Worm (Caenorhabditis elegans) whole organism, L1 larva: ENCODE data around the gene grd-10.

Experiments used
- C04F5.9 ChIP-seq: sonication (generic microtip); optimal IDR thresholded peaks from 2 replicates; lab custom pipeline; 2016; ENCODE audit warnings: missing genetic modification characterization, missing compliant biosample characterization
- Y116A8C.19 ChIP-seq: sonication (generic microtip); optimal IDR thresholded peaks from 2 replicates; lab custom pipeline; 2016; ENCODE audit warnings: missing compliant biosample characterization, missing genetic modification characterization, borderline replicate concordance
- alr-1 ChIP-seq: fragments of 200-800 bp; sonication (Bioruptor generic); optimal IDR thresholded peaks from 2 replicates; lab custom pipeline; 2018; ENCODE audit warnings: borderline replicate concordance, mild to moderate bottlenecking, missing genetic modification characterization, missing compliant biosample characterization
- aly-2 ChIP-seq: fragments of 150-350 bp; optimal IDR thresholded peaks from 2 replicates; lab custom pipeline; 2014; ENCODE audit warnings: missing biosample characterization, missing genetic modification characterization
- ceh-8 ChIP-seq: fragments of 200-800 bp; sonication (Bioruptor generic); optimal IDR thresholded peaks from 2 replicates; lab custom pipeline; 2018; ENCODE audit warnings: mild to moderate bottlenecking, missing genetic modification characterization, moderate library complexity, missing compliant biosample characterization
- ceh-90 ChIP-seq: sonication (generic microtip); optimal IDR thresholded peaks from 2 replicates; lab custom pipeline; 2016; ENCODE audit warnings: missing genetic modification characterization, missing compliant biosample characterization
- ces-1 ChIP-seq: fragments of 150-350 bp; optimal IDR thresholded peaks from 2 replicates; lab custom pipeline; 2014; ENCODE audit warnings: missing biosample characterization, missing genetic modification reagents, missing genetic modification characterization
- dpl-1 ChIP-seq, 3 experiments: fragments of 150-350 bp in 2 of 3; sonication (generic microtip) in 1 of 3; optimal IDR thresholded peaks; 2 replicates each; lab custom pipeline; 2014 to 2017; ENCODE audit warnings: missing biosample characterization in 3 of 3, missing genetic modification characterization in 3 of 3, missing genetic modification reagents in 3 of 3
- dsc-1 ChIP-seq: sonication (generic microtip); optimal IDR thresholded peaks from 2 replicates; lab custom pipeline; 2016; ENCODE audit warnings: mild to moderate bottlenecking, missing genetic modification characterization, missing compliant biosample characterization
- efl-1 ChIP-seq, 4 experiments: fragments of 150-350 bp; optimal IDR thresholded peaks in 3 of 4; peaks in 1 of 4; 1 replicate in 1 of 4; 2 replicates in 3 of 4; lab custom pipeline; 2014; ENCODE audit warnings: missing biosample characterization in 2 of 4, missing genetic modification characterization in 2 of 4, missing genetic modification reagents in 2 of 4
- efl-3 ChIP-seq: fragments of 200-800 bp; sonication (Bioruptor generic); optimal IDR thresholded peaks from 2 replicates; lab custom pipeline; 2018; ENCODE audit warnings: mild to moderate bottlenecking, missing genetic modification characterization, missing compliant biosample characterization
- egl-13 ChIP-seq: sonication (generic microtip); optimal IDR thresholded peaks from 2 replicates; lab custom pipeline; 2016; ENCODE audit warnings: missing genotype, missing genetic modification reagents, missing genetic modification characterization, missing compliant biosample characterization
- egl-27 ChIP-seq, 2 experiments: fragments of 150-350 bp in 1 of 2; sonication (generic microtip); optimal IDR thresholded peaks; 3 replicates each; lab custom pipeline; 2017 to 2018; ENCODE audit warnings: missing biosample characterization in 2 of 2, missing genetic modification characterization in 2 of 2, missing genetic modification reagents in 2 of 2
- fkh-10 ChIP-seq: sonication (generic microtip); optimal IDR thresholded peaks from 2 replicates; lab custom pipeline; 2017; ENCODE audit warnings: missing biosample characterization, missing genetic modification reagents, missing genetic modification characterization
- fos-1 ChIP-seq: fragments of 150-350 bp; optimal IDR thresholded peaks from 2 replicates; lab custom pipeline; 2014; ENCODE audit warnings: missing biosample characterization, missing genetic modification characterization
- hlh-17 ChIP-seq: fragments of 200-800 bp; sonication (Bioruptor generic); optimal IDR thresholded peaks from 2 replicates; lab custom pipeline; 2018; ENCODE audit warnings: missing genetic modification characterization, mild to moderate bottlenecking, missing compliant biosample characterization, moderate library complexity, borderline replicate concordance
- hlh-4 ChIP-seq: sonication (generic microtip); optimal IDR thresholded peaks from 2 replicates; lab custom pipeline; 2016; ENCODE audit warnings: mild to moderate bottlenecking, missing genetic modification characterization, missing compliant biosample characterization
- hpl-2 ChIP-seq: fragments of 150-350 bp; optimal IDR thresholded peaks from 2 replicates; lab custom pipeline; 2014; ENCODE audit warnings: missing biosample characterization, missing genetic modification reagents, missing genetic modification characterization
- isw-1 ChIP-seq: fragments of 200-800 bp; sonication (Bioruptor generic); IDR thresholded peaks from 2 replicates; pipeline ENCODE4 v1.3.6; 2022; ENCODE audit warnings: missing genetic modification characterization, missing compliant biosample characterization
- lin-13 ChIP-seq: fragments of 150-350 bp; optimal IDR thresholded peaks from 2 replicates; lab custom pipeline; 2014; ENCODE audit warnings: missing biosample characterization, missing genetic modification reagents, missing genetic modification characterization
- lin-14 ChIP-seq: fragments of 200-800 bp; sonication (Bioruptor generic); optimal IDR thresholded peaks from 2 replicates; lab custom pipeline; 2018; ENCODE audit warnings: mild to moderate bottlenecking, missing genetic modification characterization, moderate library complexity, missing compliant biosample characterization
- lin-35 ChIP-seq, 2 experiments: fragments of 150-350 bp; optimal IDR thresholded peaks; 2 replicates each; lab custom pipeline; 2014; ENCODE audit warnings: missing biosample characterization in 2 of 2, missing genetic modification characterization in 2 of 2, missing genetic modification reagents in 2 of 2
- lin-39 ChIP-seq: fragments of 150-350 bp; optimal IDR thresholded peaks from 2 replicates; lab custom pipeline; 2014; ENCODE audit warnings: missing biosample characterization, missing genetic modification reagents, missing genetic modification characterization
- lir-3 ChIP-seq: sonication (generic microtip); optimal IDR thresholded peaks from 2 replicates; lab custom pipeline; 2016; ENCODE audit warnings: mild to moderate bottlenecking, missing genetic modification characterization, moderate library complexity, missing compliant biosample characterization; ENCODE audit not compliant: poor library complexity
- lsy-2 ChIP-seq, 2 experiments: fragments of 150-350 bp; optimal IDR thresholded peaks; 2 replicates each; lab custom pipeline; 2014; ENCODE audit warnings: missing biosample characterization in 2 of 2, missing genetic modification characterization in 2 of 2
- mep-1 ChIP-seq: fragments of 150-350 bp; optimal IDR thresholded peaks from 2 replicates; lab custom pipeline; 2014; ENCODE audit warnings: missing biosample characterization, missing genetic modification characterization
- nhr-12 ChIP-seq: sonication (generic microtip); optimal IDR thresholded peaks from 2 replicates; lab custom pipeline; 2017; ENCODE audit warnings: missing biosample characterization, missing genetic modification characterization
- nhr-19 ChIP-seq: fragments of 200-800 bp; sonication (Bioruptor generic); conservative IDR thresholded peaks from 2 replicates; pipeline ENCODE4 v1.3.6; 2022; ENCODE audit warnings: missing genetic modification characterization, missing compliant biosample characterization
- nhr-237 ChIP-seq: fragments of 150-350 bp; optimal IDR thresholded peaks from 2 replicates; lab custom pipeline; 2014; ENCODE audit warnings: missing biosample characterization, missing genetic modification characterization
- nhr-28 ChIP-seq: fragments of 150-350 bp; optimal IDR thresholded peaks from 2 replicates; lab custom pipeline; 2014; ENCODE audit warnings: missing biosample characterization, missing genetic modification characterization
- nhr-76 ChIP-seq: sonication (generic microtip); optimal IDR thresholded peaks from 2 replicates; lab custom pipeline; 2017; ENCODE audit warnings: missing biosample characterization, missing genetic modification characterization
- nhr-84 ChIP-seq: sonication (generic microtip); optimal IDR thresholded peaks from 2 replicates; lab custom pipeline; 2017; ENCODE audit warnings: missing biosample characterization, missing genetic modification characterization
- nhr-85 ChIP-seq: sonication (generic microtip); peaks from one replicate; lab custom pipeline; 2016; ENCODE audit warnings: missing genetic modification characterization, inconsistent platforms, missing compliant biosample characterization
- nhr-90 ChIP-seq: sonication (generic microtip); optimal IDR thresholded peaks from 2 replicates; lab custom pipeline; 2016; ENCODE audit warnings: mild to moderate bottlenecking, missing genetic modification characterization, missing compliant biosample characterization; ENCODE audit not compliant: poor library complexity
- pqm-1 ChIP-seq: sonication (generic microtip); optimal IDR thresholded peaks from 3 replicates; lab custom pipeline; 2017; ENCODE audit warnings: missing biosample characterization, missing genetic modification characterization
- rnt-1 ChIP-seq: sonication (generic microtip); optimal IDR thresholded peaks from 2 replicates; lab custom pipeline; 2016; ENCODE audit warnings: mild to moderate bottlenecking, missing genetic modification characterization, moderate library complexity, missing compliant biosample characterization
- skn-1 ChIP-seq: fragments of 150-350 bp; optimal IDR thresholded peaks from 2 replicates; lab custom pipeline; 2014; ENCODE audit warnings: missing biosample characterization, missing genetic modification characterization
- snpc-4 ChIP-seq: fragments of 150-350 bp; optimal IDR thresholded peaks from 2 replicates; lab custom pipeline; 2014; ENCODE audit warnings: missing biosample characterization, missing genetic modification characterization
- unc-30 ChIP-seq: sonication (generic microtip); optimal IDR thresholded peaks from 2 replicates; lab custom pipeline; 2017; ENCODE audit warnings: missing biosample characterization, missing genetic modification characterization
- unc-98 ChIP-seq: fragments of 200-800 bp; sonication (Bioruptor generic); IDR thresholded peaks from 2 replicates; pipeline ENCODE4 v1.3.6; 2022; ENCODE audit warnings: missing genetic modification characterization, missing compliant biosample characterization
- vab-15 ChIP-seq: sonication (generic microtip); optimal IDR thresholded peaks from 2 replicates; lab custom pipeline; 2017; ENCODE audit warnings: missing genotype, mild to moderate bottlenecking, missing genetic modification characterization, missing compliant biosample characterization
- zip-4 ChIP-seq: fragments of 200-800 bp; sonication (Bioruptor generic); optimal IDR thresholded peaks from 2 replicates; lab custom pipeline; 2018; ENCODE audit warnings: mild to moderate bottlenecking, missing genetic modification characterization, moderate library complexity, missing compliant biosample characterization

grd-10 gene

ce11 chrIV:3439354-3439753 is 1.5 kb upstream of the grd-10 start, which contains the start of gene grd-3 (continued):
- TF ChIP-seq unc-30 (no peak), Y116A8C.19 (no peak), egl-13 (tag; lab: Kevin White, UChicago) (no peak), isw-1 (no peak), lin-14 (GFP tag; lab: Kevin White, UChicago) (peak; percentile 70), hlh-17 (no peak), fos-1 (no peak), lir-3 (tag; lab: Kevin White, UChicago) (no peak), lin-35 (GFP tag; optimal IDR thresholded peaks at IDR 0.05; lab: Kevin White, UChicago) (no peak), rnt-1 (peak; percentile 8)

- TF ChIP-seq nhr-19 (GFP tag; lab: Robert Waterston, UW): no peak
- no peak for TF ChIP-seq nhr-237 (tag; lab: Kevin White, UChicago)
- no peak for TF ChIP-seq lin-13 (GFP tag; lab: Kevin White, UChicago)
- TF ChIP-seq nhr-90 (tag; lab: Kevin White, UChicago): no peak
- TF ChIP-seq lsy-2 (tag; optimal IDR thresholded peaks at IDR 0.05; lab: Kevin White, UChicago): no peak
- no peak for TF ChIP-seq dpl-1 (GFP tag; optimal IDR thresholded peaks at IDR 0.05; lab: Kevin White, UChicago)
- no peak for TF ChIP-seq aly-2 (tag; lab: Kevin White, UChicago)
- no peak for TF ChIP-seq lin-39
- no peak for TF ChIP-seq pqm-1 (tag; lab: Kevin White, UChicago)
- no peak for TF ChIP-seq skn-1 (tag; lab: Kevin White, UChicago)
- TF ChIP-seq hlh-4: no peak
- TF ChIP-seq egl-27 (tag; optimal IDR thresholded peaks at IDR 0.05; lab: Kevin White, UChicago): no peak
- TF ChIP-seq ceh-90 (tag; lab: Kevin White, UChicago): no peak
- TF ChIP-seq unc-98 (GFP tag; lab: Robert Waterston, UW): no peak
- no peak for TF ChIP-seq nhr-85 (tag; lab: Kevin White, UChicago)
- TF ChIP-seq efl-3: no peak
- TF ChIP-seq vab-15: no peak
- TF ChIP-seq hpl-2 (GFP tag; lab: Kevin White, UChicago): no peak
Measured at ce11 chrIV:3442513-3442912, 1.7 kb downstream of the grd-10 start.

- TF ChIP-seq nhr-85 (tag; lab: Kevin White, UChicago): no peak
Measured at ce11 chrIV:3444101-3444500, 3.2 kb downstream of the grd-10 start, which contains the start of gene F09D12.2. Gene F09D12.2, minus strand, starts transcription at chrIV:3444201.

- TF ChIP-seq nhr-84 (tag; lab: Kevin White, UChicago) (no peak), rnt-1 (no peak), dsc-1 (tag; lab: Kevin White, UChicago) (no peak), egl-27 (tag; optimal IDR thresholded peaks at IDR 0.05; lab: Kevin White, UChicago) (no peak), nhr-28 (no peak), ces-1 (GFP tag; lab: Kevin White, UChicago) (no peak), ceh-8 (GFP tag; lab: Kevin White, UChicago) (no peak), ceh-90 (tag; lab: Kevin White, UChicago) (no peak), Y116A8C.19 (no peak), mep-1 (tag; lab: Kevin White, UChicago) (no peak), nhr-12 (tag; lab: Kevin White, UChicago) (no peak), nhr-237 (tag; lab: Kevin White, UChicago) (no peak)
- TF ChIP-seq, all 84 proteins: peak for 0
Measured at ce11 chrIV:3444614-3445013, 3.8 kb downstream of the grd-10 start, which contains the start of gene F58E2.5. Gene F58E2.5, plus strand, starts transcription at chrIV:3444914.

ce11 chrIV:3447350-3447749 is 6.5 kb downstream of the grd-10 start:
- TF ChIP-seq ceh-8 (GFP tag; lab: Kevin White, UChicago): no peak
- TF ChIP-seq hpl-2 (GFP tag; lab: Kevin White, UChicago): no peak
- no peak for TF ChIP-seq alr-1 (tag; lab: Kevin White, UChicago)
- no peak for TF ChIP-seq fkh-10
- no peak for TF ChIP-seq vab-15
- TF ChIP-seq nhr-84 (tag; lab: Kevin White, UChicago): no peak
- TF ChIP-seq snpc-4 (tag; lab: Kevin White, UChicago): no peak
- no peak for TF ChIP-seq zip-4
- no peak for TF ChIP-seq C04F5.9 (tag; lab: Kevin White, UChicago)
- TF ChIP-seq nhr-237 (tag; lab: Kevin White, UChicago): no peak
- no peak for TF ChIP-seq lir-3 (tag; lab: Kevin White, UChicago)
- TF ChIP-seq dsc-1 (tag; lab: Kevin White, UChicago): no peak
- TF ChIP-seq efl-1 (optimal IDR thresholded peaks at IDR 0.05; lab: Kevin White, UChicago): no peak
- no peak for TF ChIP-seq efl-1 (GFP tag; optimal IDR thresholded peaks at IDR 0.05 in 1 of 2; lab: Kevin White, UChicago)
- TF ChIP-seq egl-13 (tag; lab: Kevin White, UChicago): no peak
- no peak for TF ChIP-seq nhr-76 (tag; lab: Kevin White, UChicago)
- no peak for TF ChIP-seq ceh-90 (tag; lab: Kevin White, UChicago)
- TF ChIP-seq nhr-28: no peak
